Fruit fly (Drosophila melanogaster): Measurements from ENCODE around the gene CG6071.
A peak's percentile ranks its signal among the peaks of the same experiment; 100 is the strongest.

CG6071 gene

dm6 chr3L:11680298-11680697, 34.5 kb upstream of the CG6071 start, which contains the start of gene CG32085 (continued):
- TF ChIP-seq CG7839 (tag; optimal IDR thresholded peaks at IDR 0.05) (peak; percentile 60), dmrt11E (tag; optimal IDR thresholded peaks at IDR 0.05) (no peak), Ravus (GFP tag; IDR thresholded peaks at IDR 0.05) (no peak), ftz-f1 (GFP tag; optimal IDR thresholded peaks at IDR 0.05) (peak; percentile 44), CG30403 (GFP tag; optimal IDR thresholded peaks at IDR 0.05) (peak; percentile 48), CG1233 (GFP tag; optimal IDR thresholded peaks at IDR 0.05) (peak; percentile 29), ttk (GFP tag; IDR thresholded peaks at IDR 0.05) (no peak), CG9215 (GFP tag; IDR thresholded peaks at IDR 0.05) (peak; percentile 48), Jarid2 (GFP tag; optimal IDR thresholded peaks at IDR 0.05) (peak; percentile 51), CG17359 (tag; optimal IDR thresholded peaks at IDR 0.05) (peak; percentile 54), Xrp1 (GFP tag; IDR thresholded peaks at IDR 0.05) (no peak; the same call in 1 of the 2 replicates), Nf-YB (GFP tag; optimal IDR thresholded peaks at IDR 0.05) (no peak), CrebB (tag; optimal IDR thresholded peaks at IDR 0.05) (no peak), CG8281 (tag; optimal IDR thresholded peaks at IDR 0.05) (no peak), CG4617 (GFP tag; optimal IDR thresholded peaks at IDR 0.05; ENCODE audit: borderline replicate concordance) (no peak), CG10959 (GFP tag; IDR thresholded peaks at IDR 0.05) (no peak), CG18011 (GFP tag; optimal IDR thresholded peaks at IDR 0.05) (peak; percentile 51), CG15073 (GFP tag; optimal IDR thresholded peaks at IDR 0.05) (no peak), ara (GFP tag; IDR thresholded peaks at IDR 0.05) (0 out of 2 replicates have a peak, but pooled peaks have one; percentile 30), sima (GFP tag; optimal IDR thresholded peaks at IDR 0.05) (no peak), HLH3B (GFP tag; IDR thresholded peaks at IDR 0.05) (peak; percentile 68), CG6791 (GFP tag; IDR thresholded peaks at IDR 0.05; ENCODE audit: partially characterized antibody) (no peak), az2 (GFP tag; optimal IDR thresholded peaks at IDR 0.05) (peak; percentile 56), pros (GFP tag; optimal IDR thresholded peaks at IDR 0.05) (no peak), Deaf1 (tag; optimal IDR thresholded peaks at IDR 0.05) (peak; percentile 62), CG2889 (GFP tag; IDR thresholded peaks at IDR 0.05) (0 out of 3 replicates have a peak, but pooled peaks have one; percentile 59), CG2875 (GFP tag; optimal IDR thresholded peaks at IDR 0.05) (no peak), bigmax (GFP tag; optimal IDR thresholded peaks at IDR 0.05) (no peak), Meics (GFP tag; optimal IDR thresholded peaks at IDR 0.05) (peak; percentile 76), PHDP (tag; optimal IDR thresholded peaks at IDR 0.05) (peak; percentile 28), wor (GFP tag; IDR thresholded peaks at IDR 0.05) (no peak), btn (GFP tag; optimal IDR thresholded peaks at IDR 0.05) (no peak), Ssrp (tag; optimal IDR thresholded peaks at IDR 0.05) (no peak), Dll (GFP tag; IDR thresholded peaks at IDR 0.05; ENCODE audit: partially characterized antibody) (no peak), CG12299 (tag; optimal IDR thresholded peaks at IDR 0.05) (no peak), HLHmδ (GFP tag; optimal IDR thresholded peaks at IDR 0.05) (peak; percentile 18), cas (GFP tag; IDR thresholded peaks at IDR 0.05) (peak; percentile 70; the same call in 1 of the 2 replicates), H2.0 (GFP tag; IDR thresholded peaks at IDR 0.05) (peak; percentile 36; the same call in 1 of the 2 replicates), Rx (GFP tag; IDR thresholded peaks at IDR 0.05) (peak; percentile 53), tin (GFP tag; optimal IDR thresholded peaks at IDR 0.05) (peak; percentile 71), Xbp1 (GFP tag; optimal IDR thresholded peaks at IDR 0.05) (peak; percentile 61), CG7963 (GFP tag; IDR thresholded peaks at IDR 0.05; ENCODE audit: partially characterized antibody) (no peak), Dad (GFP tag; optimal IDR thresholded peaks at IDR 0.05) (peak; percentile 21), Rfx (GFP tag; IDR thresholded peaks at IDR 0.05) (peak; percentile 93), CG3847 (GFP tag; IDR thresholded peaks at IDR 0.05) (peak; percentile 56), gcm (GFP tag; optimal IDR thresholded peaks at IDR 0.05) (no peak), ewg (GFP tag; optimal IDR thresholded peaks at IDR 0.05) (peak; percentile 99), ERR (GFP tag; optimal IDR thresholded peaks at IDR 0.05) (peak; percentile 28), Spps (tag; optimal IDR thresholded peaks at IDR 0.05) (no peak), cad (GFP tag; optimal IDR thresholded peaks at IDR 0.05) (no peak), pb (GFP tag; optimal IDR thresholded peaks at IDR 0.05) (peak; percentile 25)
